Fruit fly (Drosophila melanogaster): ENCODE measurements around the gene CG10877.

CG10877 gene

dm6 chr3R:20556281-20557113, 7.4 kb downstream of the CG10877 start (continued):
- no peak for TF ChIP-seq CG7786 (GFP tag; optimal IDR thresholded peaks at IDR 0.05)
- peak; percentile 15 to 78 for TF ChIP-seq bsh (GFP tag; optimal IDR thresholded peaks at IDR 0.05)
- TF ChIP-seq CG6175 (GFP tag; IDR thresholded peaks at IDR 0.05): peak; percentile 62; the same call in 1 of the 3 replicates
- TF ChIP-seq HLHmδ (GFP tag; optimal IDR thresholded peaks at IDR 0.05): no peak
- TF ChIP-seq CG18619 (GFP tag; optimal IDR thresholded peaks at IDR 0.05): peak; percentile 56
- no peak for TF ChIP-seq Camta (GFP tag; optimal IDR thresholded peaks at IDR 0.05)
- no peak for TF ChIP-seq dm (GFP tag; optimal IDR thresholded peaks at IDR 0.05)
- peak; percentile 83 for TF ChIP-seq H15 (GFP tag; IDR thresholded peaks at IDR 0.05)
- TF ChIP-seq fd96Cb (tag; optimal IDR thresholded peaks at IDR 0.05): peak; percentile 11
- TF ChIP-seq CG15514 (GFP tag; optimal IDR thresholded peaks at IDR 0.05): peak; percentile 62
- peak; percentile 80 for TF ChIP-seq CG6272 (GFP tag; IDR thresholded peaks at IDR 0.05)
- TF ChIP-seq CG17912 (GFP tag; optimal IDR thresholded peaks at IDR 0.05): no peak
- TF ChIP-seq Mes4 (GFP tag; optimal IDR thresholded peaks at IDR 0.05): no peak
- no peak for TF ChIP-seq Dll (GFP tag; IDR thresholded peaks at IDR 0.05; ENCODE audit: partially characterized antibody)
- TF ChIP-seq H2.0 (GFP tag; IDR thresholded peaks at IDR 0.05): peak; percentile 64
- peak; percentile 55 for TF ChIP-seq CG15011 (GFP tag; optimal IDR thresholded peaks at IDR 0.05)
- peak; percentile 92 for TF ChIP-seq CG32532 (GFP tag; IDR thresholded peaks at IDR 0.05)
- TF ChIP-seq CG12391 (tag; optimal IDR thresholded peaks at IDR 0.05): peak; percentile 54
- TF ChIP-seq HLH3B (GFP tag; IDR thresholded peaks at IDR 0.05): peak; percentile 84
- TF ChIP-seq Trl (optimal IDR thresholded peaks at IDR 0.05): no peak
- no peak for TF ChIP-seq Trl (GFP tag; optimal IDR thresholded peaks at IDR 0.05)
- TF ChIP-seq Ets65A (GFP tag): peak; percentile 33
- TF ChIP-seq CG1602 (GFP tag; optimal IDR thresholded peaks at IDR 0.05): peak; percentile 55
- TF ChIP-seq Aef1 (GFP tag; IDR thresholded peaks at IDR 0.05): peak; percentile 86
- no peak for TF ChIP-seq Vsx1 (GFP tag; optimal IDR thresholded peaks at IDR 0.05)
- TF ChIP-seq CG7745 (tag; optimal IDR thresholded peaks at IDR 0.05): no peak
- TF ChIP-seq yki (optimal IDR thresholded peaks at IDR 0.05): no peak
- no peak for TF ChIP-seq nerfin-1 (tag; optimal IDR thresholded peaks at IDR 0.05)
- peak; percentile 74 for TF ChIP-seq CG11456 (GFP tag; IDR thresholded peaks at IDR 0.05)
- no peak for TF ChIP-seq Opbp (GFP tag; IDR thresholded peaks at IDR 0.05; ENCODE audit: partially characterized antibody)
- 0 out of 2 replicates have a peak, but pooled peaks have one; percentile 29 for TF ChIP-seq Poxn (GFP tag; IDR thresholded peaks at IDR 0.05)
- peak; percentile 93 for TF ChIP-seq Rfx (GFP tag; IDR thresholded peaks at IDR 0.05)
- TF ChIP-seq caup (GFP tag; optimal IDR thresholded peaks at IDR 0.05; ENCODE audit: severe bottlenecking): no peak
- TF ChIP-seq Fer1 (GFP tag; optimal IDR thresholded peaks at IDR 0.05): peak; percentile 66
- TF ChIP-seq gem (tag; optimal IDR thresholded peaks at IDR 0.05): peak; percentile 77
- peak; percentile 41 for TF ChIP-seq CG13424 (tag; optimal IDR thresholded peaks at IDR 0.05)
- TF ChIP-seq schlank (tag; optimal IDR thresholded peaks at IDR 0.05): no peak
- TF ChIP-seq CG13775 (GFP tag; optimal IDR thresholded peaks at IDR 0.05): peak; percentile 53
- TF ChIP-seq CG15073 (GFP tag; optimal IDR thresholded peaks at IDR 0.05): no peak
- TF ChIP-seq CG11085 (GFP tag; IDR thresholded peaks at IDR 0.05): peak; percentile 30; the same call in 1 of the 2 replicates
- peak; percentile 3 for TF ChIP-seq Mad (GFP tag; optimal IDR thresholded peaks at IDR 0.05)
- TF ChIP-seq CG10431 (GFP tag; optimal IDR thresholded peaks at IDR 0.05): peak; percentile 68
- no peak for TF ChIP-seq MTF-1 (GFP tag; optimal IDR thresholded peaks at IDR 0.05; ENCODE audit: borderline replicate concordance)
- peak; percentile 40 for TF ChIP-seq Nf-YB (GFP tag; optimal IDR thresholded peaks at IDR 0.05)
- TF ChIP-seq CG17361 (GFP tag; IDR thresholded peaks at IDR 0.05): peak; percentile 73
- TF ChIP-seq NfI (GFP tag; optimal IDR thresholded peaks at IDR 0.05): peak; percentile 21
- peak; percentile 83 for TF ChIP-seq BtbVII (GFP tag; optimal IDR thresholded peaks at IDR 0.05)
- TF ChIP-seq CG14667 (GFP tag; IDR thresholded peaks at IDR 0.05): peak; percentile 83
- no peak; the same call in 1 of the 3 replicates for TF ChIP-seq CG11093 (GFP tag; IDR thresholded peaks at IDR 0.05)
